Worm (Caenorhabditis elegans): ENCODE measurements around the gene ubxn-2.

ubxn-2 gene

DNA sequence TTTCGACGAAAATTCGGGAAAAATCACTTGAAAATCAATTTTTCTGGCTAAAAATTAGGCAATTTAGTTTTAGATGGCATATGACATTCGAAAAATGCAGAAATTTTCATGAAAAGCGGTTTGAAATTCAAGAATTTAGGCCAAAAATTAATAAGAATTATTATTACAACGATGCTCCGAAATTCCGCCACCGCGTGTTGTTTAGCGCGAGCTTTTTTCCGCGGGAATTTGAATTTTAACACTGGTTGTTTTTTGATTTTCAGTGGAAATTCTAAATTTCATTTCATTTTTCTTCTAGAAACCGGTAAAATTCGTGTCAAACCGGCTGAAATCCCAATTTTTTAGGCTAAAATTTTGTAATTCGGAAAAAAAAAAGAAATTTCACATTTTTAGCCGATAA is 55.0 kb downstream of the ubxn-2 start (continued):
- TF ChIP-seq ctbp-1 (GFP tag; IDR thresholded peaks at IDR 0.05) (no peak), ceh-44 (GFP tag; IDR thresholded peaks at IDR 0.05) (no peak), snpc-4 (tag; optimal IDR thresholded peaks at IDR 0.05) (no peak), nhr-76 (tag; optimal IDR thresholded peaks at IDR 0.05) (no peak), madf-9 (GFP tag; conservative IDR thresholded peaks at IDR 0.05) (no peak), mxl-2 (GFP tag; conservative IDR thresholded peaks at IDR 0.05) (no peak), jun-1 (tag; optimal IDR thresholded peaks at IDR 0.05) (no peak), ceh-82 (tag; optimal IDR thresholded peaks at IDR 0.05) (no peak), dpl-1 (GFP tag; optimal IDR thresholded peaks at IDR 0.05) (peak; percentile 80), zip-11 (GFP tag; IDR thresholded peaks at IDR 0.05) (no peak), nhr-48 (tag; optimal IDR thresholded peaks at IDR 0.05) (no peak), T20F7.1 (GFP tag; optimal IDR thresholded peaks at IDR 0.05) (peak; percentile 90), ZK546.5 (tag; optimal IDR thresholded peaks at IDR 0.05) (no peak), lir-3 (tag; optimal IDR thresholded peaks at IDR 0.05) (no peak), D1046.2 (GFP tag; IDR thresholded peaks at IDR 0.05) (no peak), lin-29 (GFP tag; IDR thresholded peaks at IDR 0.05) (no peak), unc-62 (GFP tag; optimal IDR thresholded peaks at IDR 0.05 in 1 of 2) (no peak), unc-62 (tag; optimal IDR thresholded peaks at IDR 0.05) (no peak), ceh-32 (tag; optimal IDR thresholded peaks at IDR 0.05; ENCODE audit: poor library complexity) (no peak), duxl-1 (tag; optimal IDR thresholded peaks at IDR 0.05; ENCODE audit: poor library complexity) (no peak), R02D3.7 (tag; optimal IDR thresholded peaks at IDR 0.05) (no peak), lin-38 (GFP tag; IDR thresholded peaks at IDR 0.05) (peak; percentile 21)
